Fruit fly (Drosophila melanogaster) whole organism, embryonic: ENCODE results near the gene Dhc93AB.

Experiments used
- Abd-B ChIP-seq: fragments of 200-800 bp; sonication (Bioruptor generic); optimal IDR thresholded peaks from 2 replicates; lab custom pipeline; 2018; ENCODE audit warnings: missing biosample characterization, mild to moderate bottlenecking, missing genetic modification characterization, moderate library complexity
- Blimp-1 ChIP-seq: fragments of 200-800 bp; sonication (Bioruptor generic); optimal IDR thresholded peaks from 3 replicates; lab custom pipeline; 2018; ENCODE audit warnings: missing biosample characterization, missing genetic modification characterization, mild to moderate bottlenecking, moderate library complexity, missing genetic modification reagents
- CG10431 ChIP-seq: fragments of 200-800 bp; sonication (Bioruptor generic); optimal IDR thresholded peaks from 3 replicates; lab custom pipeline; 2018; ENCODE audit warnings: missing biosample characterization, mild to moderate bottlenecking, missing genetic modification characterization
- CG12769 ChIP-seq: fragments of 200-800 bp; sonication (Bioruptor generic); optimal IDR thresholded peaks from 2 replicates; lab custom pipeline; 2019; ENCODE audit warnings: missing biosample characterization, mild to moderate bottlenecking, missing genetic modification characterization, moderate library complexity
- CG2712 ChIP-seq: fragments of 200-800 bp; optimal IDR thresholded peaks from 3 replicates; lab custom pipeline; 2019; ENCODE audit warnings: missing biosample characterization, mild to moderate bottlenecking, missing genetic modification characterization, moderate library complexity
- CG31224 ChIP-seq: fragments of 200-800 bp; sonication (Bioruptor generic); IDR thresholded peaks from 2 replicates; pipeline ENCODE4 v1.3.6; 2022; ENCODE audit warnings: missing biosample characterization, missing genetic modification characterization
- CG6765 ChIP-seq: fragments of 200-800 bp; sonication (Bioruptor generic); optimal IDR thresholded peaks from 3 replicates; lab custom pipeline; 2017; ENCODE audit warnings: missing biosample characterization, mild to moderate bottlenecking, missing genetic modification characterization
- CG6791 ChIP-seq: fragments of 200-800 bp; sonication (Bioruptor generic); IDR thresholded peaks from 3 replicates; pipeline ENCODE4 v1.3.6; 2022; ENCODE audit warnings: missing biosample characterization, missing genetic modification characterization; ENCODE audit not compliant: partially characterized antibody
- CG7357 ChIP-seq: fragments of 200-800 bp; sonication (Bioruptor generic); IDR thresholded peaks from 3 replicates; pipeline ENCODE4 v1.3.6; 2022; ENCODE audit warnings: missing biosample characterization, missing genetic modification characterization
- Drgx ChIP-seq: fragments of 200-800 bp; sonication (Bioruptor generic); IDR thresholded peaks from 2 replicates; pipeline ENCODE4 v1.3.6; 2022; ENCODE audit warnings: missing biosample characterization, missing genetic modification characterization
- Ets65A ChIP-seq: fragments of 200-800 bp; sonication (Bioruptor generic); peaks from one replicate; lab custom pipeline; 2016; ENCODE audit warnings: missing biosample characterization, missing genetic modification characterization
- GATAe ChIP-seq: fragments of 200-800 bp; sonication (Bioruptor generic); conservative IDR thresholded peaks from 2 replicates; pipeline ENCODE4 v1.3.6; 2022; ENCODE audit warnings: missing biosample characterization, missing genetic modification characterization
- HLH4C ChIP-seq: fragments of 200-800 bp; sonication (Bioruptor generic); IDR thresholded peaks from 3 replicates; pipeline ENCODE4 v1.3.6; 2022; ENCODE audit warnings: missing biosample characterization, missing genetic modification characterization; ENCODE audit not compliant: partially characterized antibody
- Hmx ChIP-seq: fragments of 200-800 bp; sonication (Bioruptor generic); optimal IDR thresholded peaks from 2 replicates; lab custom pipeline; 2016; ENCODE audit warnings: missing biosample characterization, missing genetic modification characterization
- Hsf ChIP-seq: fragments of 200-800 bp; sonication (Bioruptor generic); optimal IDR thresholded peaks from 3 replicates; lab custom pipeline; 2016; ENCODE audit warnings: missing biosample characterization, missing genetic modification characterization
- Jarid2 ChIP-seq: fragments of 200-800 bp; sonication (Bioruptor generic); optimal IDR thresholded peaks from 3 replicates; lab custom pipeline; 2017; ENCODE audit warnings: mild to moderate bottlenecking, missing biosample characterization, missing genetic modification reagents, missing genetic modification characterization
- Med ChIP-seq: fragments of 200-800 bp; sonication (Bioruptor generic); peaks from one replicate; lab custom pipeline; 2016; ENCODE audit warnings: missing biosample characterization, missing genetic modification characterization, mild to moderate bottlenecking, inconsistent platforms, moderate library complexity
- Meics ChIP-seq: fragments of 200-800 bp; sonication (Bioruptor generic); optimal IDR thresholded peaks from 2 replicates; lab custom pipeline; 2017; ENCODE audit warnings: missing biosample characterization, mild to moderate bottlenecking, missing genetic modification characterization
- Pdp1 ChIP-seq, 2 experiments: fragments of 200-800 bp; sonication (Bioruptor generic); optimal IDR thresholded peaks; 3 replicates each; lab custom pipeline; 2016; ENCODE audit warnings: missing biosample characterization in 2 of 2, missing genetic modification characterization in 2 of 2, mild to moderate bottlenecking in 1 of 2, moderate library complexity in 1 of 2
- Trl ChIP-seq, 3 experiments: fragments of >200 bp in 2 of 3; fragments of 200-800 bp in 1 of 3; sonication (Bioruptor generic) in 1 of 3; optimal IDR thresholded peaks; 2 replicates in 1 of 3; 3 replicates in 2 of 3; lab custom pipeline; 2016 to 2017; ENCODE audit warnings: missing biosample characterization in 1 of 3, missing genetic modification characterization in 1 of 3
- Xrp1 ChIP-seq: fragments of 200-800 bp; sonication (Bioruptor generic); IDR thresholded peaks from 2 replicates; pipeline ENCODE4 v1.3.6; 2022; ENCODE audit warnings: missing biosample characterization, missing genetic modification characterization
- YL-1 ChIP-seq: fragments of 200-800 bp; sonication (Bioruptor generic); optimal IDR thresholded peaks from 3 replicates; lab custom pipeline; 2017; ENCODE audit warnings: missing biosample characterization, mild to moderate bottlenecking, missing genetic modification characterization
- ap ChIP-seq: fragments of 200-800 bp; sonication (Bioruptor generic); IDR thresholded peaks from 2 replicates; pipeline ENCODE4 v1.3.6; 2022; ENCODE audit warnings: missing biosample characterization, missing genetic modification characterization
- ara ChIP-seq: fragments of 200-800 bp; sonication (Bioruptor generic); IDR thresholded peaks from 2 replicates; pipeline ENCODE4 v1.3.6; 2022; ENCODE audit warnings: missing biosample characterization, missing genetic modification characterization
- ato ChIP-seq: fragments of 200-800 bp; sonication (Bioruptor generic); IDR thresholded peaks from 2 replicates; pipeline ENCODE4 v1.3.6; 2022; ENCODE audit warnings: missing biosample characterization, missing genetic modification characterization; ENCODE audit not compliant: partially characterized antibody
- bcd ChIP-seq: fragments of 200-800 bp; sonication (Bioruptor generic); optimal IDR thresholded peaks from 2 replicates; lab custom pipeline; 2017; ENCODE audit warnings: missing biosample characterization, mild to moderate bottlenecking, missing genetic modification characterization
- bowl ChIP-seq: fragments of 200-800 bp; sonication (Bioruptor generic); IDR thresholded peaks from 2 replicates; pipeline ENCODE4 v1.3.6; 2022; ENCODE audit warnings: missing biosample characterization, missing genetic modification characterization
- chinmo ChIP-seq: fragments of 200-800 bp; sonication (Bioruptor generic); IDR thresholded peaks from 4 replicates; pipeline ENCODE4 v1.3.6; 2022; ENCODE audit warnings: missing biosample characterization, missing genetic modification characterization; ENCODE audit not compliant: partially characterized antibody
- ci ChIP-seq: fragments of 200-800 bp; sonication (Bioruptor generic); IDR thresholded peaks from 3 replicates; pipeline ENCODE4 v1.3.6; 2022; ENCODE audit warnings: missing biosample characterization, missing genetic modification characterization
- eyg ChIP-seq: fragments of 200-800 bp; sonication (Bioruptor generic); optimal IDR thresholded peaks from 3 replicates; lab custom pipeline; 2016; ENCODE audit warnings: missing biosample characterization, missing genetic modification characterization
- hbn ChIP-seq: fragments of 200-800 bp; sonication (Bioruptor generic); IDR thresholded peaks from 2 replicates; pipeline ENCODE4 v1.3.6; 2022; ENCODE audit warnings: missing biosample characterization, missing genetic modification characterization; ENCODE audit not compliant: partially characterized antibody
- mld ChIP-seq: fragments of 200-800 bp; sonication (Bioruptor generic); IDR thresholded peaks from 3 replicates; pipeline ENCODE4 v1.3.6; 2022; ENCODE audit warnings: missing biosample characterization, missing genetic modification characterization; ENCODE audit not compliant: partially characterized antibody
- nom ChIP-seq: fragments of 200-800 bp; sonication (Bioruptor generic); optimal IDR thresholded peaks from 2 replicates; lab custom pipeline; 2017; ENCODE audit warnings: missing biosample characterization, missing genetic modification characterization, mild to moderate bottlenecking, moderate library complexity, missing genetic modification reagents
- sd ChIP-seq: fragments of 200-800 bp; sonication (Bioruptor generic); optimal IDR thresholded peaks from 3 replicates; lab custom pipeline; 2018; ENCODE audit warnings: missing biosample characterization, mild to moderate bottlenecking, missing genetic modification characterization, moderate library complexity
- sens ChIP-seq: fragments of 200-800 bp; sonication (Bioruptor generic); peaks from one replicate; lab custom pipeline; 2016; ENCODE audit warnings: missing biosample characterization, missing genetic modification characterization
- seq ChIP-seq: fragments of 200-800 bp; sonication (Bioruptor generic); IDR thresholded peaks from 2 replicates; pipeline ENCODE4 v1.3.6; 2022; ENCODE audit warnings: missing biosample characterization, missing genetic modification characterization
- slou ChIP-seq: fragments of 200-800 bp; sonication (Bioruptor generic); optimal IDR thresholded peaks from 3 replicates; lab custom pipeline; 2016; ENCODE audit warnings: missing biosample characterization, missing genetic modification characterization
- sqz ChIP-seq: fragments of 200-800 bp; sonication (Bioruptor generic); optimal IDR thresholded peaks from 3 replicates; lab custom pipeline; 2018; ENCODE audit warnings: missing biosample characterization, mild to moderate bottlenecking, missing genetic modification characterization
- unc-4 ChIP-seq: fragments of 200-800 bp; sonication (Bioruptor generic); IDR thresholded peaks from 2 replicates; pipeline ENCODE4 v1.3.6; 2022; ENCODE audit warnings: missing biosample characterization, missing genetic modification characterization; ENCODE audit not compliant: partially characterized antibody

Dhc93AB gene

dm6 chr3R:21042399-21042798 lies at the start of gene Dhc93AB:
Dhc93AB (minus strand) TSS chr3R:21042499.
- TF ChIP-seq Trl (optimal IDR thresholded peaks at IDR 0.05; lab: Kevin White, UChicago) (no peak), Trl (GFP tag; optimal IDR thresholded peaks at IDR 0.05; lab: Kevin White, UChicago) (no peak), Hmx (no peak), CG10431 (GFP tag; lab: Kevin White, UChicago) (no peak), CG6765 (no peak)
- TF ChIP-seq, all 482 proteins: peak for 0

dm6 chr3R:21092036-21092435 lies 49.7 kb upstream of the Dhc93AB start:
- TF ChIP-seq sd (tag; lab: Kevin White, UChicago) (peak; percentile 76), slou (no peak)
- TF ChIP-seq, all 482 proteins: peak for 1

DNA sequence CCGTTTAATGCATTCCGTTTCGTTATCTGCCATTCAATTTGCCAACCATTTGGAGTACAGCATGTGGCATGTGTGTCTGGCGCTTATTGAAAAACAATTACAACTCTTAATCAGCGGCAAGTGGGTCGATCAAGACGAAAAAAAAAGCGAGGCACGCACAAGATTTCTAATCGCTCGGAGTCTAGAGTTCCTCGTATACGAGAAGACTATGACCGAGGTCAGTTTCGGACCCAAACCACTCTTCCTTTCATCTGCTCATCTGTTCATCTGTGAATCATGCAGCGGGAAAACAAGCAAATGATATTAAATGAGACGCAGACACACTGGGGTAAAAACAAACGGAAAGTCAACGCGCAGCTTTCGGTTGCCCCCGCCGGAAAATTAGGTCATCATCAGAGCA lies 49.2 kb upstream of the Dhc93AB start:
- TF ChIP-seq chinmo (0 out of 4 replicates have a peak, but pooled peaks have one; percentile 36), hbn (GFP tag; lab: Robert Waterston, UW) (no peak), CG12769 (tag; lab: Kevin White, UChicago) (peak; percentile 45), Blimp-1 (peak; percentile 60)

DNA sequence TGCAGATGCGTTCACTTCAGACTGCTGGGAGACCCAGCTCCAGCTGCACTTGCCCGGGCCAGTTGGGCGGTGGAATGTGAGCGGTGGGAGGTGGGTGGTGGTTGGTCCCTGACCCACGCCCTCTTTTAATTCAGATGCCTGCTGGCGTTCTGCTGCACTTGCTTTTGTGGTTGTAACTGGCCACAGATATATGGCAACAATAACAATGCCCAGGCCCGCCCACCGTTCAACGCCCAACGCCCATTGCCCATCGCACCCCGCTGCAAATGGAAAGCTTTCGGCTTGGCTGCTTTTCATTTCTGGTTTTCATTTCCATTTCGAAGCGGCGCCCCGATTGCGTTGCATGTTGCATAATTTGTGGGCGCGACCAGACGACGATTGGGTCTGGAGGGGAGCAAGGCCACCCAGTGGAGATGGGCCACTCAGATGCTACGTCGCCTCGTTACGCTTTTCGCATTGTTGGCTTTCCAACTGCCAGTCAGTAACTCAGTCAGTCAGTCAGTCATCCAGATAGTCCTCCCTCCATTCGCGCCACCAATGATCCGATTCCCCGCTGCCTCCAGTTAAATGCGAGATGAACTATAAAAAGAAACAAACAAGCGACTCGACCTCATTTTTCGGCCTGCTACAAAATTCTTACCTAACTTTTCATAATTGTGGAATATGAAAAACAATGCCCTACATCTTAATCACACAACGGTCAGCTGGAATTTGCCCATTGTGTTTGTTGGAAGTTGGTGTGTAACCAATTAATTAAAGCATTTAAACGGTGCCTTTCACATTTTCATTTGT lies 48.1 kb upstream of the Dhc93AB start:
- TF ChIP-seq ara (GFP tag; lab: Robert Waterston, UW): no peak
- TF ChIP-seq Abd-B: no peak
- TF ChIP-seq bowl: no peak
- peak; percentile 77 for TF ChIP-seq Ets65A
- TF ChIP-seq Jarid2 (GFP tag; lab: Kevin White, UChicago): no peak
- peak; percentile 7 for TF ChIP-seq sd (tag; lab: Kevin White, UChicago)
- peak; percentile 51 for TF ChIP-seq Med (GFP tag; lab: Kevin White, UChicago)
- TF ChIP-seq Pdp1 (GFP tag; optimal IDR thresholded peaks at IDR 0.05; lab: Kevin White, UChicago): peak in 1 of 2 experiments; percentile 80
- peak; percentile 51 for TF ChIP-seq CG12769 (tag; lab: Kevin White, UChicago)
- no peak for TF ChIP-seq eyg (GFP tag; lab: Kevin White, UChicago)
- no peak for TF ChIP-seq ap (GFP tag; lab: Robert Waterston, UW)
- no peak for TF ChIP-seq CG6791 (GFP tag; lab: Robert Waterston, UW)
- 0 out of 3 replicates have a peak, but pooled peaks have one; percentile 36 for TF ChIP-seq ci
- TF ChIP-seq ato (GFP tag; lab: Robert Waterston, UW): 0 out of 2 replicates have a peak, but pooled peaks have one; percentile 16
- TF ChIP-seq YL-1 (GFP tag; lab: Kevin White, UChicago): no peak
- no peak for TF ChIP-seq seq (GFP tag; lab: Robert Waterston, UW)

DNA sequence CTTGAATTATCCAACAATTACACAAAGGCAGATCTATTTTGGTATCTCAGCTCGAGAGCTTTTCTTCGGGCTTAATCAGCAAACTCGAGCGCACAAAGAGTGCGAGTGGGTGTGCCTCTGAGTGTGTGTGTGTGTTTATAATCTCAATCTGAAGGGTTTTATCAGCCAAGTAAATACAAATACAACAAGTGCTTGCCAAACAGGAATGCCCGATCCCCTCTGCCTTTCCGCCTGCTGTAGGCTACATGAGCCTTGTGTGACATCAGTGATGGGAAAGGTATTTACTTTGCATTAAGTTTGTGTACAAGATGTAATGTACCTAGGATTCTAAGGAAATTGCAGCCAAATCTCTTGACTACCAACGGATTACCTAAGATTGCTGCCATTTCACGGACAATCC lies 47.1 kb upstream of the Dhc93AB start:
- TF ChIP-seq bcd (GFP tag; lab: Kevin White, UChicago) (no peak), unc-4 (GFP tag; lab: Robert Waterston, UW) (no peak), Hsf (GFP tag; lab: Kevin White, UChicago) (no peak), CG7357 (GFP tag; lab: Robert Waterston, UW) (no peak), ap (GFP tag; lab: Robert Waterston, UW) (no peak), Drgx (peak; percentile 52; the same call in 1 of the 2 replicates), CG2712 (tag; lab: Kevin White, UChicago) (no peak), Meics (GFP tag; lab: Kevin White, UChicago) (no peak), CG31224 (GFP tag; lab: Robert Waterston, UW) (no peak), sqz (no peak), HLH4C (GFP tag; lab: Robert Waterston, UW) (no peak), nom (GFP tag; lab: Kevin White, UChicago) (peak; percentile 6), mld (GFP tag; lab: Robert Waterston, UW) (no peak), Xrp1 (GFP tag; lab: Robert Waterston, UW) (0 out of 2 replicates have a peak, but pooled peaks have one; percentile 12), GATAe (GFP tag; lab: Robert Waterston, UW) (no peak), sens (GFP tag; lab: Kevin White, UChicago) (peak; percentile 24)
- TF ChIP-seq, all 482 proteins: peak for 4
